Fruit fly (Drosophila melanogaster): Measurements from ENCODE around the gene CG3857.
A peak's percentile ranks its signal among the peaks of the same experiment; 100 is the strongest.

The CG3857 gene

DNA sequence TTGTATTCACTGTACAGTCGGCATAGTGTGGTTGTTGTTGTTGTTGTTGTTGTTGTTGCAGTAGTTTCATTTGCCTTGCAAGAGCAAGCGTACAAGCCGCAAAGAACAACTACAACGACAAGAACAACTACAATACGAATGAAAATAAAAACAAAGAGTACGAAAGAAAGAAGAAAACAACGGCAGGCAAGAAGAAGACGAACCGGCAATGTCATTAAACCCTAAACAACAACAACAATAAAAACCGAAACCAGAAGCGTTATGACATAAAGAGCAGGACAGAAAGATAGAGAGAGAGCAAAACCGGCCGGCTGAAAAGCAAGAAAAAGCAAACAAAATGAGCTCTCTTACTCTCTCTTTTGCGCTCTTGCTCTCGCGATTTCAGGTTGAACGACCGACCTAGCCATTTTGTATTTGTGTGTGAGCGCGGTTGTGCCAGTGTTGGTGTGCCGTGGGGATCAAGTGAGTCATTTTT, 8.1 kb upstream of the CG3857 start (continued):
- TF ChIP-seq CG11085 (GFP tag; IDR thresholded peaks at IDR 0.05) (no peak), CG30431 (GFP tag; optimal IDR thresholded peaks at IDR 0.05) (no peak), CG4820 (GFP tag; optimal IDR thresholded peaks at IDR 0.05) (no peak), tx (GFP tag; optimal IDR thresholded peaks at IDR 0.05) (no peak), CG8359 (GFP tag; optimal IDR thresholded peaks at IDR 0.05; ENCODE audit: borderline replicate concordance) (no peak), nerfin-2 (GFP tag; IDR thresholded peaks at IDR 0.05; ENCODE audit: partially characterized antibody) (no peak), Chrac-16 (GFP tag; optimal IDR thresholded peaks at IDR 0.05) (no peak), ro (GFP tag; IDR thresholded peaks at IDR 0.05) (no peak), CG1603 (tag; optimal IDR thresholded peaks at IDR 0.05) (no peak), dm (GFP tag; optimal IDR thresholded peaks at IDR 0.05) (no peak), chinmo (GFP tag; IDR thresholded peaks at IDR 0.05; ENCODE audit: partially characterized antibody) (0 out of 4 replicates have a peak, but pooled peaks have one; percentile 70), sob (GFP tag; IDR thresholded peaks at IDR 0.05) (no peak), cg (GFP tag; optimal IDR thresholded peaks at IDR 0.05) (peak; percentile 80), ap (GFP tag; IDR thresholded peaks at IDR 0.05) (no peak), ind (GFP tag; optimal IDR thresholded peaks at IDR 0.05) (no peak), Elba2 (GFP tag; optimal IDR thresholded peaks at IDR 0.05) (no peak), zfh2 (GFP tag; optimal IDR thresholded peaks at IDR 0.05) (no peak), lola (GFP tag; optimal IDR thresholded peaks at IDR 0.05) (no peak), Blimp-1 (GFP tag; optimal IDR thresholded peaks at IDR 0.05) (no peak), exex (tag; optimal IDR thresholded peaks at IDR 0.05) (no peak), tgo (GFP tag; IDR thresholded peaks at IDR 0.05) (no peak), bowl (GFP tag; IDR thresholded peaks at IDR 0.05) (no peak), CHES-1-like (GFP tag; optimal IDR thresholded peaks at IDR 0.05) (no peak), CG1233 (GFP tag; optimal IDR thresholded peaks at IDR 0.05) (no peak), Dek (tag; optimal IDR thresholded peaks at IDR 0.05) (no peak), CG2712 (tag; optimal IDR thresholded peaks at IDR 0.05) (no peak), sisA (GFP tag; IDR thresholded peaks at IDR 0.05) (no peak), Awh (GFP tag; IDR thresholded peaks at IDR 0.05) (no peak), CG14441 (GFP tag; IDR thresholded peaks at IDR 0.05) (no peak), bcd (GFP tag; optimal IDR thresholded peaks at IDR 0.05) (no peak), CG1024 (GFP tag; IDR thresholded peaks at IDR 0.05) (no peak), CG6272 (GFP tag; IDR thresholded peaks at IDR 0.05) (no peak), CG12236 (GFP tag; optimal IDR thresholded peaks at IDR 0.05) (no peak), ewg (GFP tag; optimal IDR thresholded peaks at IDR 0.05) (no peak), tup (GFP tag; optimal IDR thresholded peaks at IDR 0.05) (no peak), CG9437 (GFP tag; optimal IDR thresholded peaks at IDR 0.05) (no peak), CG1832 (GFP tag; optimal IDR thresholded peaks at IDR 0.05) (peak; percentile 46), Max (GFP tag; optimal IDR thresholded peaks at IDR 0.05) (no peak), insv (GFP tag; optimal IDR thresholded peaks at IDR 0.05) (no peak), gt (GFP tag; IDR thresholded peaks at IDR 0.05) (no peak), CG8290 (GFP tag; optimal IDR thresholded peaks at IDR 0.05) (no peak), CG8290 (tag; optimal IDR thresholded peaks at IDR 0.05) (no peak), Bdp1 (GFP tag; optimal IDR thresholded peaks at IDR 0.05) (no peak), CG6854 (GFP tag; optimal IDR thresholded peaks at IDR 0.05) (no peak), CG12155 (GFP tag; optimal IDR thresholded peaks at IDR 0.05) (no peak), abd-A (tag; optimal IDR thresholded peaks at IDR 0.05) (peak; percentile 50), CG17361 (GFP tag; IDR thresholded peaks at IDR 0.05) (peak; percentile 22; the same call in 1 of the 3 replicates), Lim3 (GFP tag; IDR thresholded peaks at IDR 0.05) (no peak), CG14014 (GFP tag; IDR thresholded peaks at IDR 0.05) (no peak), sens (GFP tag) (no peak), schlank (tag; optimal IDR thresholded peaks at IDR 0.05) (no peak), CG42726 (GFP tag; IDR thresholded peaks at IDR 0.05; ENCODE audit: partially characterized antibody) (0 out of 2 replicates have a peak, but pooled peaks have one; percentile 3)

Measured in whole organism, embryonic.